Worm (Caenorhabditis elegans): ENCODE measurements around the gene mrps-25.

The mrps-25 gene

ce11 chrIV:1070383-1070782, 13.7 kb downstream of the mrps-25 start (continued):
- TF ChIP-seq blmp-1 (tag; optimal IDR thresholded peaks at IDR 0.05) = peak; percentile 1
- no peak for TF ChIP-seq nhr-237 (tag; optimal IDR thresholded peaks at IDR 0.05)
- TF ChIP-seq nhr-77 (tag; optimal IDR thresholded peaks at IDR 0.05) = peak; percentile 77
- peak; percentile 97 for TF ChIP-seq lin-14 (GFP tag; optimal IDR thresholded peaks at IDR 0.05)
- TF ChIP-seq lin-39 (tag; optimal IDR thresholded peaks at IDR 0.05) = no peak
- TF ChIP-seq fkh-10 (GFP tag; optimal IDR thresholded peaks at IDR 0.05) = peak; percentile 97
- peak; percentile 52 to 83 (median 67) for TF ChIP-seq ceh-82 (tag; optimal IDR thresholded peaks at IDR 0.05)
- peak; percentile 59 for TF ChIP-seq irx-1 (tag; optimal IDR thresholded peaks at IDR 0.05)
- peak; percentile 35 for TF ChIP-seq dsc-1 (tag; optimal IDR thresholded peaks at IDR 0.05)
- no peak for TF ChIP-seq ceh-88 (GFP tag; IDR thresholded peaks at IDR 0.05)
- peak; percentile 14 for TF ChIP-seq nhr-85 (tag)
- TF ChIP-seq egl-27 (tag; optimal IDR thresholded peaks at IDR 0.05) = peak; percentile 38 to 67
- TF ChIP-seq mdl-1 (tag; optimal IDR thresholded peaks at IDR 0.05) = peak in 1 of 2 experiments; percentile 64
- TF ChIP-seq ceh-8 (GFP tag; optimal IDR thresholded peaks at IDR 0.05) = no peak
- no peak for TF ChIP-seq ces-1 (GFP tag; optimal IDR thresholded peaks at IDR 0.05)
- TF ChIP-seq snu-23 (GFP tag; optimal IDR thresholded peaks at IDR 0.05) = peak; percentile 71
- no peak for TF ChIP-seq sup-37 (GFP tag; optimal IDR thresholded peaks at IDR 0.05)
- TF ChIP-seq jun-1 (tag; optimal IDR thresholded peaks at IDR 0.05) = peak; percentile 91
- peak; percentile 61 for TF ChIP-seq pax-3 (tag; optimal IDR thresholded peaks at IDR 0.05)
- peak; percentile 36 for TF ChIP-seq snpc-4 (tag; optimal IDR thresholded peaks at IDR 0.05)
- TF ChIP-seq nhr-11 (tag; optimal IDR thresholded peaks at IDR 0.05) = peak; percentile 70
- TF ChIP-seq hlh-4 (tag; optimal IDR thresholded peaks at IDR 0.05) = no peak
- peak in 1 of 2 experiments; percentile 62 for TF ChIP-seq lin-35 (GFP tag; optimal IDR thresholded peaks at IDR 0.05)
- TF ChIP-seq nhr-71 (tag; optimal IDR thresholded peaks at IDR 0.05) = peak; percentile 87
- peak; percentile 53 for TF ChIP-seq xbp-1 (tag; optimal IDR thresholded peaks at IDR 0.05)
- TF ChIP-seq unc-86 (tag; optimal IDR thresholded peaks at IDR 0.05) = peak; percentile 90
- peak in 2 of 3 experiments; percentile 8 to 37 for TF ChIP-seq dpl-1 (GFP tag; optimal IDR thresholded peaks at IDR 0.05)
- TF ChIP-seq unc-130 (tag; optimal IDR thresholded peaks at IDR 0.05) = peak; percentile 49
- TF ChIP-seq pag-3 (tag; optimal IDR thresholded peaks at IDR 0.05; ENCODE audit: borderline replicate concordance, insufficient read depth) = peak; percentile 22
- TF ChIP-seq ztf-4 (tag; optimal IDR thresholded peaks at IDR 0.05) = peak; percentile 85
- TF ChIP-seq lin-13 (GFP tag; optimal IDR thresholded peaks at IDR 0.05) = peak; percentile 53
- peak; percentile 25 for TF ChIP-seq lir-3 (tag; optimal IDR thresholded peaks at IDR 0.05; ENCODE audit: poor library complexity)
- TF ChIP-seq elt-3 (tag; optimal IDR thresholded peaks at IDR 0.05) = no peak
- TF ChIP-seq nhr-20 (tag; optimal IDR thresholded peaks at IDR 0.05) = peak; percentile 22
- no peak for TF ChIP-seq nhr-76 (tag; optimal IDR thresholded peaks at IDR 0.05)
- TF ChIP-seq tlp-1 (tag; optimal IDR thresholded peaks at IDR 0.05) = no peak
- TF ChIP-seq hpl-2 (GFP tag; optimal IDR thresholded peaks at IDR 0.05) = no peak
- TF ChIP-seq nhr-12 (tag; optimal IDR thresholded peaks at IDR 0.05) = no peak
- peak; percentile 60 for TF ChIP-seq aly-2 (tag; optimal IDR thresholded peaks at IDR 0.05)
- no peak for TF ChIP-seq unc-98 (GFP tag; IDR thresholded peaks at IDR 0.05)
- no peak for TF ChIP-seq ceh-63 (GFP tag; optimal IDR thresholded peaks at IDR 0.05)
- no peak for TF ChIP-seq ama-1 (optimal IDR thresholded peaks at IDR 0.05)
- TF ChIP-seq nhr-90 (tag; optimal IDR thresholded peaks at IDR 0.05; ENCODE audit: poor library complexity) = no peak
- peak; percentile 71 for TF ChIP-seq tbx-2 (tag; optimal IDR thresholded peaks at IDR 0.05)
- TF ChIP-seq rnt-1 (tag; optimal IDR thresholded peaks at IDR 0.05) = peak; percentile 71
- peak; percentile 64 to 71 for TF ChIP-seq efl-1 (optimal IDR thresholded peaks at IDR 0.05)
- TF ChIP-seq efl-1 (GFP tag; optimal IDR thresholded peaks at IDR 0.05 in 1 of 2) = peak; percentile 35 to 93
- TF ChIP-seq ets-5 (GFP tag; IDR thresholded peaks at IDR 0.05) = no peak
- no peak for TF ChIP-seq sptf-1 (tag; optimal IDR thresholded peaks at IDR 0.05)
- TF ChIP-seq nhr-84 (tag; optimal IDR thresholded peaks at IDR 0.05) = no peak
- no peak for TF ChIP-seq aha-1 (tag; optimal IDR thresholded peaks at IDR 0.05)
- TF ChIP-seq unc-30 (tag; optimal IDR thresholded peaks at IDR 0.05) = peak; percentile 89
- peak; percentile 34 for TF ChIP-seq C16A3.4 (tag; optimal IDR thresholded peaks at IDR 0.05)
- no peak for TF ChIP-seq hlh-17 (GFP tag; optimal IDR thresholded peaks at IDR 0.05; ENCODE audit: borderline replicate concordance)
